Fruit fly (Drosophila melanogaster): ENCODE results near the gene CG17350.

The CG17350 gene

DNA sequence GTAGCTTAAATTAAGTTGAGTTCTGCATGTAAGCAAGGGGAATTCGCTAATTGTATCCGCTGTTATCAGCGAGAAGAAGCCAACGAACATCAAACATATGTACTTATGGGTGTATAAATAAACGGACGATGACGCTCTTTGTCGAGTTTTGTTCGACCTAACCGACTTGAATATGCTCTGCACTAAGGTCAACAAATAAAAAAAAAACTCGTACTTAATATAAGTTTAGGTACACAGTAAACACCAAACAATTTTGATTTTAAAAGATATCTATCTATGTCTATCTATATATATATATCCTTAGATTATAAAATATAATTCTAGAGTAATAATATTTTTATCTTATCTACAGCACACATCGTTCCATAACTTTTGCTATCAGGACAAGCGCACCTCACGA lies 16.1 kb upstream of the CG17350 start (continued):
- TF ChIP-seq D19A (tag; optimal IDR thresholded peaks at IDR 0.05) (peak; percentile 84), Mad (GFP tag; optimal IDR thresholded peaks at IDR 0.05) (no peak), CoRest (tag; optimal IDR thresholded peaks at IDR 0.05) (peak; percentile 31), tio (GFP tag; optimal IDR thresholded peaks at IDR 0.05) (no peak), CG17328 (GFP tag; IDR thresholded peaks at IDR 0.05) (0 out of 2 replicates have a peak, but pooled peaks have one; percentile 21), pan (optimal IDR thresholded peaks at IDR 0.05) (no peak), pan (GFP tag; optimal IDR thresholded peaks at IDR 0.05 in 1 of 2, IDR thresholded peaks at IDR 0.05 in 1 of 2) (peak in 1 of 2 experiments; percentile 7), odd (GFP tag; optimal IDR thresholded peaks at IDR 0.05) (peak; percentile 14), jumu (GFP tag; optimal IDR thresholded peaks at IDR 0.05) (no peak), bcd (GFP tag; optimal IDR thresholded peaks at IDR 0.05) (peak; percentile 30), Hmr (GFP tag; optimal IDR thresholded peaks at IDR 0.05) (peak; percentile 45), klu (GFP tag; IDR thresholded peaks at IDR 0.05) (no peak), CG15696 (tag; optimal IDR thresholded peaks at IDR 0.05) (peak; percentile 45), CG10321 (GFP tag; IDR thresholded peaks at IDR 0.05) (no peak), CG17802 (tag; optimal IDR thresholded peaks at IDR 0.05) (no peak), Fer1 (GFP tag; optimal IDR thresholded peaks at IDR 0.05) (peak; percentile 5), Drgx (GFP tag; IDR thresholded peaks at IDR 0.05) (peak; percentile 48), Adf1 (GFP tag; IDR thresholded peaks at IDR 0.05) (no peak), lbe (GFP tag; optimal IDR thresholded peaks at IDR 0.05) (peak; percentile 31), vfl (GFP tag; optimal IDR thresholded peaks at IDR 0.05) (no peak), HmgD (GFP tag; optimal IDR thresholded peaks at IDR 0.05) (no peak), prd (optimal IDR thresholded peaks at IDR 0.05) (no peak), prd (GFP tag; IDR thresholded peaks at IDR 0.05) (0 out of 3 replicates have a peak, but pooled peaks have one; percentile 32), CHES-1-like (GFP tag; optimal IDR thresholded peaks at IDR 0.05) (no peak), HLH3B (GFP tag; IDR thresholded peaks at IDR 0.05) (no peak), lilli (GFP tag; optimal IDR thresholded peaks at IDR 0.05) (peak; percentile 3), ara (GFP tag; IDR thresholded peaks at IDR 0.05) (no peak), CG15601 (tag; optimal IDR thresholded peaks at IDR 0.05) (peak; percentile 15), CG4854 (GFP tag; optimal IDR thresholded peaks at IDR 0.05) (no peak), CG10979 (tag; optimal IDR thresholded peaks at IDR 0.05) (peak; percentile 38), nerfin-1 (tag; optimal IDR thresholded peaks at IDR 0.05) (no peak), phol (tag; optimal IDR thresholded peaks at IDR 0.05) (peak; percentile 26), Xrp1 (GFP tag; IDR thresholded peaks at IDR 0.05) (peak; percentile 37; the same call in 1 of the 2 replicates), gem (tag; optimal IDR thresholded peaks at IDR 0.05) (peak; percentile 64), ind (GFP tag; optimal IDR thresholded peaks at IDR 0.05) (peak; percentile 19), CG7839 (tag; optimal IDR thresholded peaks at IDR 0.05) (peak; percentile 36), Xbp1 (GFP tag; optimal IDR thresholded peaks at IDR 0.05) (peak; percentile 28), CG14710 (tag; optimal IDR thresholded peaks at IDR 0.05) (peak; percentile 5), CG13424 (tag; optimal IDR thresholded peaks at IDR 0.05) (no peak), CG4820 (GFP tag; optimal IDR thresholded peaks at IDR 0.05) (peak; percentile 18), ap (GFP tag; IDR thresholded peaks at IDR 0.05) (no peak), CG15073 (GFP tag; optimal IDR thresholded peaks at IDR 0.05) (no peak), Hr51 (GFP tag; optimal IDR thresholded peaks at IDR 0.05) (peak in 1 of 2 experiments; percentile 35), row (GFP tag; IDR thresholded peaks at IDR 0.05) (peak; percentile 48; the same call in 2 of the 3 replicates), PHDP (tag; optimal IDR thresholded peaks at IDR 0.05) (peak; percentile 47), eve (GFP tag; optimal IDR thresholded peaks at IDR 0.05) (no peak), CG1602 (GFP tag; optimal IDR thresholded peaks at IDR 0.05) (no peak), lab (GFP tag; optimal IDR thresholded peaks at IDR 0.05) (peak; percentile 39), CG11723 (GFP tag; optimal IDR thresholded peaks at IDR 0.05) (peak; percentile 1), dmrt11E (tag; optimal IDR thresholded peaks at IDR 0.05) (peak; percentile 35), YL-1 (GFP tag; optimal IDR thresholded peaks at IDR 0.05) (no peak)
